Worm (Caenorhabditis elegans) whole organism, L4 larva: Measurements from ENCODE around the gene T02C1.2.

Source experiments
- aly-2 ChIP-seq: sonication (generic microtip); optimal IDR thresholded peaks from 2 replicates; lab custom pipeline; 2018; ENCODE audit warnings: missing biosample characterization, missing genetic modification characterization
- ces-1 ChIP-seq: fragments of 150-350 bp; sonication (generic microtip); optimal IDR thresholded peaks from 4 replicates; lab custom pipeline; 2014; ENCODE audit warnings: missing biosample characterization, missing genetic modification reagents, missing genetic modification characterization
- lin-15B ChIP-seq: fragments of 150-350 bp; sonication (generic microtip); optimal IDR thresholded peaks from 3 replicates; lab custom pipeline; 2014; ENCODE audit warnings: missing biosample characterization, missing genetic modification characterization
- lin-39 ChIP-seq: fragments of 150-350 bp; optimal IDR thresholded peaks from 2 replicates; lab custom pipeline; 2014; ENCODE audit warnings: missing biosample characterization, missing genetic modification reagents, missing genetic modification characterization
- lsy-2 ChIP-seq, 2 experiments: fragments of 150-350 bp in 1 of 2; sonication (generic microtip) in 1 of 2; optimal IDR thresholded peaks; 2 replicates each; lab custom pipeline; 2014 to 2017; ENCODE audit warnings: missing biosample characterization in 2 of 2, missing genetic modification characterization in 2 of 2
- madf-9 ChIP-seq: fragments of 200-800 bp; sonication (Bioruptor generic); conservative IDR thresholded peaks from 2 replicates; pipeline ENCODE4 v1.3.6; 2022; ENCODE audit warnings: missing genetic modification reagents, missing genetic modification characterization, missing compliant biosample characterization
- mep-1 ChIP-seq: fragments of 150-350 bp; sonication (generic microtip); optimal IDR thresholded peaks from 3 replicates; lab custom pipeline; 2014; ENCODE audit warnings: missing biosample characterization, missing genetic modification characterization
- nhr-237 ChIP-seq: sonication (generic microtip); optimal IDR thresholded peaks from 2 replicates; lab custom pipeline; 2017; ENCODE audit warnings: missing biosample characterization, missing genetic modification characterization
- nhr-76 ChIP-seq: fragments of 150-350 bp; optimal IDR thresholded peaks from 2 replicates; lab custom pipeline; 2014; ENCODE audit warnings: missing biosample characterization, missing genetic modification characterization
- rbr-2 ChIP-seq: sonication (generic microtip); optimal IDR thresholded peaks from 2 replicates; lab custom pipeline; 2016; ENCODE audit warnings: missing genotype, missing genetic modification characterization, missing compliant biosample characterization
- skn-1 ChIP-seq: fragments of 150-350 bp; optimal IDR thresholded peaks from 2 replicates; lab custom pipeline; 2014; ENCODE audit warnings: missing biosample characterization, missing genetic modification characterization
- unc-130 ChIP-seq: sonication (generic microtip); optimal IDR thresholded peaks from 2 replicates; lab custom pipeline; 2016; ENCODE audit warnings: missing genetic modification reagents, missing genetic modification characterization, missing compliant biosample characterization
- unc-39 ChIP-seq: sonication (generic microtip); optimal IDR thresholded peaks from 2 replicates; lab custom pipeline; 2017; ENCODE audit warnings: missing biosample characterization, missing genetic modification characterization

DNA sequence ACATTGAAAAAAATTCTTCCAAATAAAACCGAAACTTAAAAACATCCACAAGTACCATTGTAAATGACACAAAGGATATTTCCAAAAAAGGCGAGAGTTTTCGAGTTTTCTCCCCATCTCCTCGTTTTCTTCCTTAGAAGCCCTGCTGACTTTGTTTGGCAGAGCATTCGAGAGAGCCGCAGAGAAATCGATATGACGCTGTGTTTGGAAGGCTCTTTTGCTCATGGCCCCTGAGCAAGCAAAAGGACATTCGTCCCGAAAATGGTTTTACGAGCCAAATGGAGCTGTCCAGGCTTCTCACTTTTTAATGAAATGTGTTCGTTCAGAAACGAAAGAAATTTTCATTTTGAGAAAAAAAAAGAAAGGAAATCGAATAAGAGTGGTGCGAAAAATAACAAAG lies 21.3 kb downstream of the T02C1.2 start:
- TF ChIP-seq lin-15B = no peak
- no peak for TF ChIP-seq nhr-76 (tag; lab: Kevin White, UChicago)
- no peak for TF ChIP-seq skn-1 (tag; lab: Kevin White, UChicago)
- no peak for TF ChIP-seq nhr-237
- no peak for TF ChIP-seq lin-39 (tag; lab: Kevin White, UChicago)
- no peak for TF ChIP-seq unc-39
- TF ChIP-seq lsy-2 (tag; optimal IDR thresholded peaks at IDR 0.05; lab: Kevin White, UChicago) = peak in 1 of 2 experiments; percentile 6
- TF ChIP-seq ces-1 (GFP tag; lab: Kevin White, UChicago) = no peak
- TF ChIP-seq mep-1 (tag; lab: Kevin White, UChicago) = no peak
- no peak for TF ChIP-seq madf-9
- no peak for TF ChIP-seq aly-2 (tag; lab: Kevin White, UChicago)
- TF ChIP-seq unc-130 = no peak
- no peak for TF ChIP-seq rbr-2
